Fruit fly (Drosophila melanogaster) whole organism, prepupa: ENCODE measurements around the gene CG7168.

Source experiments
- CG10631 ChIP-seq: fragments of 200-800 bp; sonication (Bioruptor generic); optimal IDR thresholded peaks from 2 replicates; lab custom pipeline; 2016; ENCODE audit warnings: missing biosample characterization, missing genetic modification characterization
- CG11762 ChIP-seq: fragments of 200-800 bp; sonication (Bioruptor generic); optimal IDR thresholded peaks from 3 replicates; lab custom pipeline; 2016; ENCODE audit warnings: missing biosample characterization, missing genetic modification characterization; ENCODE audit not compliant: insufficient read depth
- CG15336 ChIP-seq: fragments of 200-800 bp; sonication (Bioruptor generic); IDR thresholded peaks from 2 replicates; pipeline ENCODE4 v1.3.6; 2022; ENCODE audit warnings: missing biosample characterization, missing genetic modification characterization
- CG1621 ChIP-seq: fragments of 200-800 bp; sonication (Bioruptor generic); optimal IDR thresholded peaks from 3 replicates; lab custom pipeline; 2018; ENCODE audit warnings: missing biosample characterization, mild to moderate bottlenecking, missing genetic modification characterization
- CG3032 ChIP-seq: fragments of 200-800 bp; optimal IDR thresholded peaks from 2 replicates; lab custom pipeline; 2019; ENCODE audit warnings: missing biosample characterization, mild to moderate bottlenecking, missing genetic modification characterization, moderate library complexity
- CG32006 ChIP-seq: fragments of 200-800 bp; sonication (Bioruptor generic); optimal IDR thresholded peaks from 3 replicates; lab custom pipeline; 2017; ENCODE audit warnings: missing biosample characterization, mild to moderate bottlenecking, missing genetic modification characterization
- CG34406 ChIP-seq: fragments of 200-800 bp; sonication (Bioruptor generic); optimal IDR thresholded peaks from 3 replicates; lab custom pipeline; 2016; ENCODE audit warnings: missing biosample characterization, missing genetic modification characterization
- CG4318 ChIP-seq: fragments of 200-800 bp; sonication (Bioruptor generic); optimal IDR thresholded peaks from 3 replicates; lab custom pipeline; 2017; ENCODE audit warnings: missing biosample characterization, mild to moderate bottlenecking, missing genetic modification characterization
- CG6276 ChIP-seq: fragments of 200-800 bp; sonication (Bioruptor generic); optimal IDR thresholded peaks from 2 replicates; lab custom pipeline; 2017; ENCODE audit warnings: missing biosample characterization, mild to moderate bottlenecking, missing genetic modification characterization
- CG6854 ChIP-seq: fragments of 200-800 bp; sonication (Bioruptor generic); optimal IDR thresholded peaks from 2 replicates; lab custom pipeline; 2017; ENCODE audit warnings: missing biosample characterization, mild to moderate bottlenecking, missing genetic modification characterization
- CG9139 ChIP-seq: fragments of 200-800 bp; sonication (Bioruptor generic); optimal IDR thresholded peaks from 3 replicates; lab custom pipeline; 2017; ENCODE audit warnings: missing biosample characterization, mild to moderate bottlenecking, missing genetic modification characterization
- Eip75B ChIP-seq: fragments of 200-800 bp; sonication (Bioruptor generic); optimal IDR thresholded peaks from 3 replicates; lab custom pipeline; 2016; ENCODE audit warnings: missing biosample characterization, missing genetic modification characterization
- Eip78C ChIP-seq: fragments of 200-800 bp; sonication (Bioruptor generic); peaks from one replicate; lab custom pipeline; 2016; ENCODE audit warnings: missing biosample characterization, missing genetic modification characterization
- Eip93F ChIP-seq: fragments of 200-800 bp; sonication (Bioruptor generic); optimal IDR thresholded peaks from 2 replicates; lab custom pipeline; 2016; ENCODE audit warnings: missing biosample characterization, mild to moderate bottlenecking, missing genetic modification characterization
- Ets21C ChIP-seq: fragments of 200-800 bp; sonication (Bioruptor generic); optimal IDR thresholded peaks from 3 replicates; lab custom pipeline; 2016; ENCODE audit warnings: missing biosample characterization, missing genetic modification characterization
- Ets96B ChIP-seq: fragments of 200-800 bp; optimal IDR thresholded peaks from 2 replicates; lab custom pipeline; 2019; ENCODE audit warnings: missing biosample characterization, mild to moderate bottlenecking, missing genetic modification characterization, moderate library complexity
- Gug ChIP-seq: fragments of 200-800 bp; sonication (Bioruptor generic); IDR thresholded peaks from 2 replicates; pipeline ENCODE4 v1.3.6; 2022; ENCODE audit warnings: missing biosample characterization, missing genetic modification characterization
- Hr38 ChIP-seq: sonication (Bioruptor generic); optimal IDR thresholded peaks from 2 replicates; lab custom pipeline; 2016; ENCODE audit warnings: missing biosample characterization, missing genetic modification characterization
- Hr39 ChIP-seq: fragments of 200-800 bp; sonication (Bioruptor generic); optimal IDR thresholded peaks from 2 replicates; lab custom pipeline; 2016; ENCODE audit warnings: missing biosample characterization, missing genetic modification characterization
- Lpt ChIP-seq: fragments of 200-800 bp; sonication (Bioruptor generic); optimal IDR thresholded peaks from 3 replicates; lab custom pipeline; 2016; ENCODE audit warnings: missing biosample characterization, missing genetic modification characterization
- Met ChIP-seq: fragments of 200-800 bp; sonication (Bioruptor generic); optimal IDR thresholded peaks from 3 replicates; lab custom pipeline; 2016; ENCODE audit warnings: missing biosample characterization, missing genetic modification characterization
- OdsH ChIP-seq: fragments of 200-800 bp; sonication (Bioruptor generic); optimal IDR thresholded peaks from 3 replicates; lab custom pipeline; 2016; ENCODE audit warnings: missing biosample characterization, missing genetic modification characterization
- Smox ChIP-seq: fragments of 200-800 bp; sonication (Bioruptor generic); optimal IDR thresholded peaks from 3 replicates; lab custom pipeline; 2016; ENCODE audit warnings: missing biosample characterization, missing genetic modification characterization
- Sox102F ChIP-seq: fragments of 200-800 bp; sonication (Bioruptor generic); optimal IDR thresholded peaks from 2 replicates; lab custom pipeline; 2016; ENCODE audit warnings: missing biosample characterization, mild to moderate bottlenecking, missing genetic modification characterization
- Sox15 ChIP-seq: fragments of 200-800 bp; sonication (Bioruptor generic); optimal IDR thresholded peaks from 3 replicates; lab custom pipeline; 2016; ENCODE audit warnings: missing biosample characterization, missing genetic modification characterization
- acj6 ChIP-seq: fragments of 200-800 bp; sonication (Bioruptor generic); optimal IDR thresholded peaks from 3 replicates; lab custom pipeline; 2016; ENCODE audit warnings: missing biosample characterization, missing genetic modification characterization
- dac ChIP-seq: fragments of 200-800 bp; sonication (Bioruptor generic); optimal IDR thresholded peaks from 2 replicates; lab custom pipeline; 2017; ENCODE audit warnings: missing biosample characterization, mild to moderate bottlenecking, missing genetic modification characterization
- dsx ChIP-seq: fragments of 200-800 bp; optimal IDR thresholded peaks from 3 replicates; lab custom pipeline; 2019; ENCODE audit warnings: missing biosample characterization, mild to moderate bottlenecking, missing genetic modification characterization, moderate library complexity; ENCODE audit not compliant: poor library complexity, severe bottlenecking
- fd85E ChIP-seq: fragments of 200-800 bp; sonication (Bioruptor generic); optimal IDR thresholded peaks from 3 replicates; lab custom pipeline; 2016; ENCODE audit warnings: missing biosample characterization, missing genetic modification characterization
- pdm3 ChIP-seq: fragments of 200-800 bp; sonication (Bioruptor generic); optimal IDR thresholded peaks from 3 replicates; lab custom pipeline; 2016; ENCODE audit warnings: missing biosample characterization, missing genetic modification characterization
- ss ChIP-seq, 2 experiments: fragments of 200-800 bp; sonication (Bioruptor generic); optimal IDR thresholded peaks; 2 replicates in 1 of 2; 3 replicates in 1 of 2; lab custom pipeline; 2017 to 2018; ENCODE audit warnings: mild to moderate bottlenecking in 2 of 2, missing biosample characterization in 2 of 2, missing genetic modification characterization in 2 of 2, moderate library complexity in 1 of 2
- svp ChIP-seq: fragments of 200-800 bp; sonication (Bioruptor generic); peaks from one replicate; lab custom pipeline; 2016; ENCODE audit warnings: missing biosample characterization, missing genetic modification characterization
- vri ChIP-seq: fragments of 200-800 bp; sonication (Bioruptor generic); optimal IDR thresholded peaks from 3 replicates; lab custom pipeline; 2016; ENCODE audit warnings: missing biosample characterization, mild to moderate bottlenecking, missing genetic modification characterization

CG7168 gene

dm6 chr3R:18267489-18267888 is 41.6 kb upstream of the CG7168 start, which contains the start of gene CG18599:
CG18599 (plus strand) TSS chr3R:18267789.
- TF ChIP-seq dsx (GFP tag; lab: Kevin White, UChicago) = no peak
- no peak for TF ChIP-seq svp (GFP tag; lab: Kevin White, UChicago)
- TF ChIP-seq fd85E = no peak
- TF ChIP-seq CG34406 = no peak
- no peak for TF ChIP-seq vri (GFP tag; lab: Kevin White, UChicago)
- no peak for TF ChIP-seq dac (GFP tag; lab: Kevin White, UChicago)
- no peak for TF ChIP-seq Met (GFP tag; lab: Kevin White, UChicago)
- no peak for TF ChIP-seq Hr39 (GFP tag; lab: Kevin White, UChicago)
- TF ChIP-seq Hr38 (GFP tag; lab: Kevin White, UChicago) = no peak

dm6 chr3R:18266665-18267064 is 40.8 kb upstream of the CG7168 start:
- TF ChIP-seq Sox15 (GFP tag; lab: Kevin White, UChicago) = no peak
- no peak for TF ChIP-seq OdsH
- no peak for TF ChIP-seq CG1621 (tag; lab: Kevin White, UChicago)
- no peak for TF ChIP-seq Met (GFP tag; lab: Kevin White, UChicago)
- TF ChIP-seq Hr39 (GFP tag; lab: Kevin White, UChicago) = no peak
- TF ChIP-seq CG4318 = no peak
- TF ChIP-seq CG6276 (GFP tag; lab: Kevin White, UChicago) = no peak

dm6 chr3R:18265275-18265674 is 39.4 kb upstream of the CG7168 start:
- no peak for TF ChIP-seq pdm3 (GFP tag; lab: Kevin White, UChicago)
- no peak for TF ChIP-seq Ets21C
- TF ChIP-seq svp (GFP tag; lab: Kevin White, UChicago) = no peak
- no peak for TF ChIP-seq CG11762 (GFP tag; lab: Kevin White, UChicago)
- TF ChIP-seq fd85E = no peak
- TF ChIP-seq Eip93F (GFP tag; lab: Kevin White, UChicago) = no peak
- no peak for TF ChIP-seq CG6276 (GFP tag; lab: Kevin White, UChicago)
- no peak for TF ChIP-seq vri (GFP tag; lab: Kevin White, UChicago)
- TF ChIP-seq Eip75B (GFP tag; lab: Kevin White, UChicago) = no peak
- TF ChIP-seq CG10631 (GFP tag; lab: Kevin White, UChicago) = no peak
- no peak for TF ChIP-seq Eip78C
- TF ChIP-seq, all 60 proteins: peak for 0

dm6 chr3R:18261602-18262001 is 35.7 kb upstream of the CG7168 start:
- no peak for TF ChIP-seq CG32006
- TF ChIP-seq Ets96B = no peak
- no peak for TF ChIP-seq Smox (GFP tag; lab: Kevin White, UChicago)
- TF ChIP-seq Hr38 (GFP tag; lab: Kevin White, UChicago) = no peak
- TF ChIP-seq CG6854 = no peak
- no peak for TF ChIP-seq ss (GFP tag; optimal IDR thresholded peaks at IDR 0.05; lab: Kevin White, UChicago)

- TF ChIP-seq pdm3 (GFP tag; lab: Kevin White, UChicago) = no peak
- TF ChIP-seq CG15336 = no peak
- TF ChIP-seq Lpt (GFP tag; lab: Kevin White, UChicago) = no peak
- no peak for TF ChIP-seq acj6 (GFP tag; lab: Kevin White, UChicago)
- TF ChIP-seq CG9139 (GFP tag; lab: Kevin White, UChicago) = no peak
- no peak for TF ChIP-seq vri (GFP tag; lab: Kevin White, UChicago)
- TF ChIP-seq CG3032 (tag; lab: Kevin White, UChicago) = no peak
- no peak for TF ChIP-seq Sox102F (GFP tag; lab: Kevin White, UChicago)
- no peak for TF ChIP-seq fd85E
- TF ChIP-seq Gug (GFP tag; lab: Robert Waterston, UW) = no peak
- TF ChIP-seq, all 60 proteins: peak for 0
Observed at dm6 chr3R:18260016-18260415, 34.1 kb upstream of the CG7168 start.
